Fruit fly (Drosophila melanogaster) S2 (cell line): ENCODE results near the gene Acbp4.

Source experiments
- CG8478 ChIP-seq: fragments of >200 bp; optimal IDR thresholded peaks from 2 replicates; lab custom pipeline; 2018
- CTCF ChIP-seq, 2 experiments: fragments of >200 bp; optimal IDR thresholded peaks; 2 replicates each; lab custom pipeline; 2018

- TF ChIP-seq CG8478 (lab: Kevin White, UChicago): no peak
- no peak for TF ChIP-seq CTCF (optimal IDR thresholded peaks at IDR 0.05; lab: Kevin White, UChicago)
These were observed 9.6 kb upstream of the Acbp4 start for dm6 chr3L:7137613-7138189.
